Fruit fly (Drosophila melanogaster) whole organism, embryonic: ENCODE measurements around the gene st.

Source experiments
- Blimp-1 ChIP-seq: fragments of 200-800 bp; sonication (Bioruptor generic); optimal IDR thresholded peaks from 3 replicates; lab custom pipeline; 2018; ENCODE audit warnings: missing biosample characterization, missing genetic modification characterization, mild to moderate bottlenecking, moderate library complexity, missing genetic modification reagents
- CG10274 ChIP-seq: fragments of 200-800 bp; sonication (Bioruptor generic); optimal IDR thresholded peaks from 3 replicates; lab custom pipeline; 2017; ENCODE audit warnings: missing biosample characterization, mild to moderate bottlenecking, missing genetic modification characterization
- CG11456 ChIP-seq: fragments of 200-800 bp; sonication (Bioruptor generic); IDR thresholded peaks from 3 replicates; pipeline ENCODE4 v1.3.6; 2022; ENCODE audit warnings: missing biosample characterization, missing genetic modification characterization
- CG11695 ChIP-seq: fragments of 200-800 bp; sonication (Bioruptor generic); IDR thresholded peaks from 3 replicates; pipeline ENCODE4 v1.3.6; 2022; ENCODE audit warnings: missing biosample characterization, missing genetic modification characterization
- CG12744 ChIP-seq: fragments of 200-800 bp; sonication (Bioruptor generic); optimal IDR thresholded peaks from 2 replicates; lab custom pipeline; 2016; ENCODE audit warnings: missing biosample characterization, missing genetic modification characterization
- CG13624 ChIP-seq: fragments of 200-800 bp; sonication (Bioruptor generic); optimal IDR thresholded peaks from 2 replicates; lab custom pipeline; 2016; ENCODE audit warnings: missing biosample characterization, missing genetic modification characterization
- CG15269 ChIP-seq: fragments of 200-800 bp; sonication (Bioruptor generic); optimal IDR thresholded peaks from 2 replicates; lab custom pipeline; 2018; ENCODE audit warnings: missing biosample characterization, mild to moderate bottlenecking, missing genetic modification characterization, moderate library complexity
- CG17359 ChIP-seq: fragments of 200-800 bp; sonication (Bioruptor generic); optimal IDR thresholded peaks from 3 replicates; lab custom pipeline; 2018; ENCODE audit warnings: missing biosample characterization, mild to moderate bottlenecking, missing genetic modification characterization, moderate library complexity
- CG17361 ChIP-seq: fragments of 200-800 bp; sonication (Bioruptor generic); IDR thresholded peaks from 3 replicates; pipeline ENCODE4 v1.3.6; 2022; ENCODE audit warnings: missing biosample characterization, missing genetic modification characterization
- CG2875 ChIP-seq: fragments of 200-800 bp; sonication (Bioruptor generic); optimal IDR thresholded peaks from 2 replicates; lab custom pipeline; 2017; ENCODE audit warnings: missing biosample characterization, mild to moderate bottlenecking, missing genetic modification characterization, missing genetic modification reagents
- CG30020 ChIP-seq: fragments of 200-800 bp; optimal IDR thresholded peaks from 2 replicates; lab custom pipeline; 2019; ENCODE audit warnings: missing biosample characterization, mild to moderate bottlenecking, missing genetic modification characterization, moderate library complexity
- CG31365 ChIP-seq: fragments of 200-800 bp; sonication (Bioruptor generic); optimal IDR thresholded peaks from 2 replicates; lab custom pipeline; 2018; ENCODE audit warnings: missing biosample characterization, mild to moderate bottlenecking, missing genetic modification characterization
- CG32772 ChIP-seq: fragments of 200-800 bp; sonication (Bioruptor generic); IDR thresholded peaks from 2 replicates; pipeline ENCODE4 v1.3.6; 2022; ENCODE audit warnings: missing biosample characterization, missing genetic modification characterization
- CG3281 ChIP-seq: fragments of 200-800 bp; sonication (Bioruptor generic); optimal IDR thresholded peaks from 3 replicates; lab custom pipeline; 2017; ENCODE audit warnings: missing biosample characterization, mild to moderate bottlenecking, missing genetic modification characterization
- CG33557 ChIP-seq: fragments of 200-800 bp; sonication (Bioruptor generic); optimal IDR thresholded peaks from 2 replicates; lab custom pipeline; 2019; ENCODE audit warnings: missing biosample characterization, mild to moderate bottlenecking, missing genetic modification characterization, moderate library complexity
- CG4730 ChIP-seq: fragments of 200-800 bp; sonication (Bioruptor generic); IDR thresholded peaks from 2 replicates; pipeline ENCODE4 v1.3.6; 2022; ENCODE audit warnings: missing biosample characterization, missing genetic modification characterization
- CG4820 ChIP-seq: fragments of 200-800 bp; sonication (Bioruptor generic); optimal IDR thresholded peaks from 3 replicates; lab custom pipeline; 2016; ENCODE audit warnings: missing biosample characterization, missing genetic modification characterization
- CG6683 ChIP-seq: fragments of 200-800 bp; sonication (Bioruptor generic); optimal IDR thresholded peaks from 2 replicates; lab custom pipeline; 2017; ENCODE audit warnings: missing biosample characterization, mild to moderate bottlenecking, missing genetic modification characterization, missing genetic modification reagents
- CG6813 ChIP-seq: fragments of 200-800 bp; sonication (Bioruptor generic); optimal IDR thresholded peaks from 2 replicates; lab custom pipeline; 2017; ENCODE audit warnings: missing biosample characterization, missing genetic modification characterization, mild to moderate bottlenecking, moderate library complexity, missing genetic modification reagents
- CG7372 ChIP-seq: fragments of 200-800 bp; sonication (Bioruptor generic); IDR thresholded peaks from 2 replicates; pipeline ENCODE4 v1.3.6; 2022; ENCODE audit warnings: missing biosample characterization, missing genetic modification characterization
- CG8089 ChIP-seq: fragments of 200-800 bp; sonication (Bioruptor generic); optimal IDR thresholded peaks from 3 replicates; lab custom pipeline; 2016; ENCODE audit warnings: missing biosample characterization, missing genetic modification characterization
- CG8281 ChIP-seq: fragments of 200-800 bp; sonication (Bioruptor generic); optimal IDR thresholded peaks from 2 replicates; lab custom pipeline; 2018; ENCODE audit warnings: missing biosample characterization, mild to moderate bottlenecking, missing genetic modification characterization, moderate library complexity
- CG8359 ChIP-seq: fragments of 200-800 bp; sonication (Bioruptor generic); optimal IDR thresholded peaks from 2 replicates; lab custom pipeline; 2017; ENCODE audit warnings: missing biosample characterization, mild to moderate bottlenecking, missing genetic modification characterization, borderline replicate concordance
- CG8924 ChIP-seq: fragments of 200-800 bp; optimal IDR thresholded peaks from 3 replicates; lab custom pipeline; 2019; ENCODE audit warnings: missing biosample characterization, mild to moderate bottlenecking, missing genetic modification characterization, moderate library complexity
- D19B ChIP-seq: fragments of 200-800 bp; sonication (Bioruptor generic); optimal IDR thresholded peaks from 2 replicates; lab custom pipeline; 2017; ENCODE audit warnings: missing biosample characterization, mild to moderate bottlenecking, missing genetic modification characterization
- Dbx ChIP-seq: fragments of 200-800 bp; sonication (Bioruptor generic); IDR thresholded peaks from 3 replicates; pipeline ENCODE4 v1.3.6; 2022; ENCODE audit warnings: missing biosample characterization, missing genetic modification characterization
- Hr78 ChIP-seq, 2 experiments: fragments of 200-800 bp in 1 of 2; fragments of >200 bp in 1 of 2; sonication (Bioruptor generic) in 1 of 2; optimal IDR thresholded peaks; 2 replicates each; lab custom pipeline; 2017 to 2019; ENCODE audit warnings: missing biosample characterization in 2 of 2, missing genetic modification characterization in 2 of 2, mild to moderate bottlenecking in 1 of 2, moderate library complexity in 1 of 2
- NC2β ChIP-seq: fragments of 200-800 bp; sonication (Bioruptor generic); optimal IDR thresholded peaks from 2 replicates; lab custom pipeline; 2016; ENCODE audit warnings: missing biosample characterization, missing genetic modification characterization
- Nf-YA ChIP-seq: fragments of 200-800 bp; sonication (Bioruptor generic); IDR thresholded peaks from 2 replicates; pipeline ENCODE4 v1.3.6; 2022; ENCODE audit warnings: missing biosample characterization, missing genetic modification characterization
- Opbp ChIP-seq: fragments of 200-800 bp; sonication (Bioruptor generic); IDR thresholded peaks from 3 replicates; pipeline ENCODE4 v1.3.6; 2022; ENCODE audit warnings: missing biosample characterization, missing genetic modification characterization; ENCODE audit not compliant: partially characterized antibody
- Ravus ChIP-seq: fragments of 200-800 bp; sonication (Bioruptor generic); IDR thresholded peaks from 2 replicates; pipeline ENCODE4 v1.3.6; 2022; ENCODE audit warnings: missing biosample characterization, missing genetic modification characterization
- bbx ChIP-seq: fragments of 200-800 bp; sonication (Bioruptor generic); IDR thresholded peaks from 2 replicates; pipeline ENCODE4 v1.3.6; 2022; ENCODE audit warnings: missing biosample characterization, missing genetic modification characterization; ENCODE audit not compliant: partially characterized antibody
- btn ChIP-seq: fragments of 200-800 bp; sonication (Bioruptor generic); optimal IDR thresholded peaks from 2 replicates; lab custom pipeline; 2016; ENCODE audit warnings: missing biosample characterization, missing genetic modification characterization
- crp ChIP-seq, 2 experiments: fragments of 200-800 bp; sonication (Bioruptor generic); optimal IDR thresholded peaks; 2 replicates in 1 of 2; 3 replicates in 1 of 2; lab custom pipeline; 2017; ENCODE audit warnings: missing biosample characterization in 2 of 2, missing genetic modification characterization in 2 of 2, mild to moderate bottlenecking in 1 of 2, moderate library complexity in 1 of 2
- dpn ChIP-seq, 2 experiments: fragments of 200-800 bp; sonication (Bioruptor generic); optimal IDR thresholded peaks; 3 replicates each; lab custom pipeline; 2016; ENCODE audit warnings: missing biosample characterization in 2 of 2, missing genetic modification characterization in 2 of 2
- emc ChIP-seq: fragments of 200-800 bp; sonication (Bioruptor generic); optimal IDR thresholded peaks from 2 replicates; lab custom pipeline; 2016; ENCODE audit warnings: missing biosample characterization, missing genetic modification characterization
- ewg ChIP-seq: fragments of 200-800 bp; sonication (Bioruptor generic); optimal IDR thresholded peaks from 3 replicates; lab custom pipeline; 2017; ENCODE audit warnings: mild to moderate bottlenecking, missing biosample characterization, missing genetic modification reagents, missing genetic modification characterization
- mld ChIP-seq: fragments of 200-800 bp; sonication (Bioruptor generic); IDR thresholded peaks from 3 replicates; pipeline ENCODE4 v1.3.6; 2022; ENCODE audit warnings: missing biosample characterization, missing genetic modification characterization; ENCODE audit not compliant: partially characterized antibody
- nerfin-1 ChIP-seq: fragments of 200-800 bp; sonication (Bioruptor generic); optimal IDR thresholded peaks from 3 replicates; lab custom pipeline; 2019; ENCODE audit warnings: missing biosample characterization, mild to moderate bottlenecking, missing genetic modification characterization, moderate library complexity
- pan ChIP-seq, 4 experiments: fragments of >200 bp in 3 of 4; fragments of 200-800 bp in 1 of 4; sonication (Bioruptor generic) in 1 of 4; optimal IDR thresholded peaks in 3 of 4; IDR thresholded peaks in 1 of 4; 2 replicates each; pipeline versions ENCODE4 v1.3.6 to Lab custom; 2017 to 2022; ENCODE audit warnings: missing biosample characterization in 2 of 4, missing genetic modification characterization in 2 of 4, mixed read lengths in 1 of 4
- ranshi ChIP-seq: fragments of 200-800 bp; sonication (Bioruptor generic); IDR thresholded peaks from 2 replicates; pipeline ENCODE4 v1.3.6; 2022; ENCODE audit warnings: missing biosample characterization, missing genetic modification characterization
- slp2 ChIP-seq: fragments of 200-800 bp; sonication (Bioruptor generic); optimal IDR thresholded peaks from 2 replicates; lab custom pipeline; 2016; ENCODE audit warnings: missing biosample characterization, missing genetic modification characterization
- tio ChIP-seq: fragments of 200-800 bp; sonication (Bioruptor generic); optimal IDR thresholded peaks from 2 replicates; lab custom pipeline; 2017; ENCODE audit warnings: missing biosample characterization, missing genetic modification characterization, inconsistent platforms
- trh ChIP-seq: fragments of 200-800 bp; sonication (Bioruptor generic); optimal IDR thresholded peaks from 2 replicates; lab custom pipeline; 2016; ENCODE audit warnings: missing biosample characterization, missing genetic modification characterization
- usp ChIP-seq: fragments of >200 bp; optimal IDR thresholded peaks from 2 replicates; lab custom pipeline; 2017; ENCODE audit warnings: missing biosample characterization, missing genetic modification characterization
- wor ChIP-seq: fragments of 200-800 bp; sonication (Bioruptor generic); IDR thresholded peaks from 2 replicates; pipeline ENCODE4 v1.3.6; 2022; ENCODE audit warnings: missing biosample characterization, missing genetic modification characterization
- z ChIP-seq: fragments of 200-800 bp; sonication (Bioruptor generic); IDR thresholded peaks from 3 replicates; pipeline ENCODE4 v1.3.6; 2022; ENCODE audit warnings: missing biosample characterization, missing genetic modification characterization
- zf30C ChIP-seq: fragments of 200-800 bp; sonication (Bioruptor generic); optimal IDR thresholded peaks from 3 replicates; lab custom pipeline; 2018; ENCODE audit warnings: missing biosample characterization, mild to moderate bottlenecking, missing genetic modification characterization
- zfh1 ChIP-seq: fragments of 200-800 bp; sonication (Bioruptor generic); IDR thresholded peaks from 3 replicates; pipeline ENCODE4 v1.3.6; 2022; ENCODE audit warnings: missing biosample characterization, missing genetic modification characterization

The st gene

dm6 chr3L:16533932-16534331, 36.5 kb downstream of the st start (continued):
- TF ChIP-seq zf30C: peak; percentile 48
- peak; percentile 86 for TF ChIP-seq Blimp-1 (GFP tag; lab: Kevin White, UChicago)
- peak; percentile 23 for TF ChIP-seq Ravus (GFP tag; lab: Robert Waterston, UW)
- peak; percentile 61 for TF ChIP-seq emc (GFP tag; lab: Kevin White, UChicago)
- TF ChIP-seq CG10274 (GFP tag; lab: Kevin White, UChicago): peak; percentile 58
- TF ChIP-seq pan (optimal IDR thresholded peaks at IDR 0.05; lab: Kevin White, UChicago): no peak
- TF ChIP-seq pan (GFP tag; optimal IDR thresholded peaks at IDR 0.05 in 1 of 2, IDR thresholded peaks at IDR 0.05 in 1 of 2): peak in 1 of 2 experiments; percentile 52
- peak; percentile 76 for TF ChIP-seq nerfin-1
- peak; percentile 64; the same call in 2 of the 3 replicates for TF ChIP-seq Dbx (GFP tag; lab: Robert Waterston, UW)
- TF ChIP-seq CG7372 (GFP tag; lab: Robert Waterston, UW): peak; percentile 69
- peak; percentile 51 for TF ChIP-seq trh (GFP tag; lab: Kevin White, UChicago)
- peak; percentile 72 for TF ChIP-seq ewg (GFP tag; lab: Kevin White, UChicago)
- TF ChIP-seq CG13624 (GFP tag; lab: Kevin White, UChicago): peak; percentile 58
- no peak for TF ChIP-seq z (GFP tag; lab: Robert Waterston, UW)
- peak in 1 of 2 experiments; percentile 46 for TF ChIP-seq Hr78 (GFP tag; optimal IDR thresholded peaks at IDR 0.05; lab: Kevin White, UChicago)
- no peak for TF ChIP-seq zfh1 (GFP tag; lab: Robert Waterston, UW)
- no peak for TF ChIP-seq CG30020 (tag; lab: Kevin White, UChicago)
- no peak; the same call in 2 of the 3 replicates for TF ChIP-seq CG11695 (GFP tag; lab: Robert Waterston, UW)
- peak; percentile 58 for TF ChIP-seq CG8359
- peak; percentile 91 for TF ChIP-seq CG17361
- peak; percentile 59 for TF ChIP-seq CG33557
- peak; percentile 66; the same call in 1 of the 2 replicates for TF ChIP-seq CG32772 (GFP tag; lab: Robert Waterston, UW)
- peak; percentile 6 for TF ChIP-seq CG31365 (tag; lab: Kevin White, UChicago)
- no peak for TF ChIP-seq mld
- TF ChIP-seq slp2: peak; percentile 60
- peak; percentile 86 for TF ChIP-seq CG3281 (GFP tag; lab: Kevin White, UChicago)
- peak; percentile 10 for TF ChIP-seq btn
- peak; percentile 60 for TF ChIP-seq CG2875
- TF ChIP-seq Opbp (GFP tag; lab: Robert Waterston, UW): no peak
- TF ChIP-seq CG8281 (tag; lab: Kevin White, UChicago): peak; percentile 58
- TF ChIP-seq dpn (GFP tag; optimal IDR thresholded peaks at IDR 0.05; lab: Kevin White, UChicago): peak; percentile 61 to 72
- TF ChIP-seq CG4730 (GFP tag; lab: Robert Waterston, UW): peak; percentile 57
- peak; percentile 65 for TF ChIP-seq CG6813 (GFP tag; lab: Kevin White, UChicago)
- peak; percentile 35; the same call in 1 of the 3 replicates for TF ChIP-seq CG11456 (GFP tag; lab: Robert Waterston, UW)
- TF ChIP-seq crp (GFP tag; optimal IDR thresholded peaks at IDR 0.05; lab: Kevin White, UChicago): peak in 1 of 2 experiments; percentile 21
- TF ChIP-seq CG17359 (tag; lab: Kevin White, UChicago): peak; percentile 80
- TF ChIP-seq NC2β: peak; percentile 39
- TF ChIP-seq ranshi (GFP tag; lab: Robert Waterston, UW): peak; percentile 70; the same call in 1 of the 2 replicates
- TF ChIP-seq D19B (GFP tag; lab: Kevin White, UChicago): peak; percentile 53
- peak; percentile 63 for TF ChIP-seq CG8089 (GFP tag; lab: Kevin White, UChicago)
- TF ChIP-seq CG4820: peak; percentile 83
- peak; percentile 87 for TF ChIP-seq tio
- TF ChIP-seq CG12744 (GFP tag; lab: Kevin White, UChicago): peak; percentile 62
- TF ChIP-seq wor (GFP tag; lab: Robert Waterston, UW): peak; percentile 80
- 0 out of 2 replicates have a peak, but pooled peaks have one; percentile 51 for TF ChIP-seq Nf-YA (GFP tag; lab: Robert Waterston, UW)
- TF ChIP-seq CG8924 (tag; lab: Kevin White, UChicago): peak; percentile 87
- TF ChIP-seq CG6683 (GFP tag; lab: Kevin White, UChicago): peak; percentile 53
- TF ChIP-seq CG15269 (tag; lab: Kevin White, UChicago): peak; percentile 85
- TF ChIP-seq usp (GFP tag; lab: Kevin White, UChicago): no peak
- no peak for TF ChIP-seq bbx (GFP tag; lab: Robert Waterston, UW)
